Worm (Caenorhabditis elegans) whole organism, L4 larva: ENCODE results near the gene nyn-3.

Experiments
- daf-16 ChIP-seq, 3 experiments: sonication (generic microtip); optimal IDR thresholded peaks; 2 replicates each; lab custom pipeline; 2016 to 2017; ENCODE audit warnings: missing genetic modification characterization in 3 of 3, missing genetic modification reagents in 3 of 3, mild to moderate bottlenecking in 2 of 3, missing compliant biosample characterization in 2 of 3, missing biosample characterization in 1 of 3, moderate library complexity in 1 of 3
- nhr-10 ChIP-seq: fragments of 150-350 bp; optimal IDR thresholded peaks from 2 replicates; lab custom pipeline; 2014; ENCODE audit warnings: missing biosample characterization, missing genetic modification characterization
- nhr-11 ChIP-seq: fragments of 150-350 bp; optimal IDR thresholded peaks from 2 replicates; lab custom pipeline; 2014; ENCODE audit warnings: missing biosample characterization, missing genetic modification characterization
- nhr-28 ChIP-seq: fragments of 150-350 bp; optimal IDR thresholded peaks from 2 replicates; lab custom pipeline; 2014; ENCODE audit warnings: missing biosample characterization, missing genetic modification characterization
- pha-4 ChIP-seq, 2 experiments: fragments of 150-350 bp in 1 of 2; fragments of 200-800 bp in 1 of 2; sonication (Bioruptor generic) in 1 of 2; IDR thresholded peaks in 1 of 2; optimal IDR thresholded peaks in 1 of 2; 2 replicates each; pipeline versions ENCODE4 v1.3.6 to Lab custom; 2014 to 2022; ENCODE audit warnings: missing genetic modification characterization in 2 of 2, missing genetic modification reagents in 2 of 2, missing biosample characterization in 1 of 2, missing compliant biosample characterization in 1 of 2
- skn-1 ChIP-seq: fragments of 150-350 bp; optimal IDR thresholded peaks from 2 replicates; lab custom pipeline; 2014; ENCODE audit warnings: missing biosample characterization, missing genetic modification characterization
- snpc-1.2 ChIP-seq: fragments of 200-800 bp; sonication (Bioruptor generic); IDR thresholded peaks from 2 replicates; pipeline ENCODE4 v1.3.6; 2022; ENCODE audit warnings: missing genetic modification reagents, missing genetic modification characterization, missing compliant biosample characterization
- unc-62 ChIP-seq, 3 experiments: fragments of 150-350 bp in 1 of 3; sonication (generic microtip); optimal IDR thresholded peaks in 2 of 3; peaks in 1 of 3; 1 replicate in 1 of 3; 2 replicates in 2 of 3; lab custom pipeline; 2014 to 2017; ENCODE audit warnings: missing biosample characterization in 3 of 3, missing genetic modification characterization in 3 of 3, missing genetic modification reagents in 3 of 3, missing genotype in 1 of 3
- zip-2 ChIP-seq: fragments of 150-350 bp; optimal IDR thresholded peaks from 2 replicates; lab custom pipeline; 2014; ENCODE audit warnings: missing biosample characterization, missing genetic modification characterization

ce11 chrII:6286865-6287264, 5.6 kb downstream of the nyn-3 start, which contains the start of gene F13H8.6:
- TF ChIP-seq nhr-28 (tag; lab: Kevin White, UChicago) (no peak), nhr-11 (tag; lab: Kevin White, UChicago) (no peak), daf-16 (GFP tag; optimal IDR thresholded peaks at IDR 0.05; lab: Kevin White, UChicago) (no peak), daf-16 (tag; optimal IDR thresholded peaks at IDR 0.05; lab: Kevin White, UChicago) (no peak), pha-4 (GFP tag; IDR thresholded peaks at IDR 0.05; lab: Robert Waterston, UW) (no peak), pha-4 (tag; optimal IDR thresholded peaks at IDR 0.05; lab: Kevin White, UChicago) (no peak), snpc-1.2 (GFP tag; lab: Robert Waterston, UW) (no peak), nhr-10 (tag; lab: Kevin White, UChicago) (no peak), unc-62 (GFP tag; optimal IDR thresholded peaks at IDR 0.05 in 1 of 2; lab: Kevin White, UChicago) (peak in 1 of 2 experiments; percentile 69), unc-62 (tag; optimal IDR thresholded peaks at IDR 0.05; lab: Kevin White, UChicago) (no peak), skn-1 (tag; lab: Kevin White, UChicago) (no peak), zip-2 (tag; lab: Kevin White, UChicago) (no peak)
